Fruit fly (Drosophila melanogaster): ENCODE results near the gene CG15731.
A peak's percentile ranks its signal among the peaks of the same experiment; 100 is the strongest.

Gene CG15731

DNA sequence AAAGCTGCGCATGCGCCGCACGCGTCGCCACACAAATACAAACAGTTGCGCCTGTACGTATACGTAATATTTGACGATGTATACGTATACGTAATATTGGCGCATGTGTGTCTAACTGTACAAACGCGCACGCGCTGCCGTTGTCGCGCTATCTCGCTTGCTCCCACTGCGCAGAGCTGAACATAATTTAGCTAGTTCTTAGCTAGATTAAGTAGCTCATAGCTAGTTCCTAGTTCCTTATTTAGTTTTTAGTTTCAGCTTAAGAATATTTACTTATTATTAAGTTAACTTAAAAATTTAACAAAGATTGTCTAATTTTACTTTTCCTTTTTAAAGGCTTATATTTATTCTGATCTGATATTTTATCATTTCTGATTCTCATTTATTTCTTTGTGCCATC lies 22.7 kb upstream of the CG15731 start (continued):
- no peak for TF ChIP-seq CG9797 (GFP tag; optimal IDR thresholded peaks at IDR 0.05)
- TF ChIP-seq CG9437 (GFP tag; optimal IDR thresholded peaks at IDR 0.05) = peak; percentile 35
- no peak for TF ChIP-seq her (GFP tag; optimal IDR thresholded peaks at IDR 0.05)
- TF ChIP-seq Med (GFP tag) = peak; percentile 69
- TF ChIP-seq toy (GFP tag; IDR thresholded peaks at IDR 0.05) = no peak
- TF ChIP-seq CG3838 (GFP tag; optimal IDR thresholded peaks at IDR 0.05) = no peak
- TF ChIP-seq CG17612 (GFP tag; IDR thresholded peaks at IDR 0.05) = no peak
- peak; percentile 22 for TF ChIP-seq Asciz (GFP tag; optimal IDR thresholded peaks at IDR 0.05)
- peak; percentile 9 for TF ChIP-seq ATbp (GFP tag; optimal IDR thresholded peaks at IDR 0.05)
- TF ChIP-seq Xbp1 (GFP tag; optimal IDR thresholded peaks at IDR 0.05) = peak; percentile 7
- no peak for TF ChIP-seq CG12744 (GFP tag; optimal IDR thresholded peaks at IDR 0.05)
- TF ChIP-seq D (optimal IDR thresholded peaks at IDR 0.05) = no peak
- TF ChIP-seq D (GFP tag; optimal IDR thresholded peaks at IDR 0.05) = no peak
- TF ChIP-seq Eip74EF (GFP tag; optimal IDR thresholded peaks at IDR 0.05) = peak in 1 of 2 experiments; percentile 24
- peak; percentile 30 for TF ChIP-seq HHEX (GFP tag; optimal IDR thresholded peaks at IDR 0.05)
- no peak for TF ChIP-seq gsb (GFP tag; IDR thresholded peaks at IDR 0.05)
- TF ChIP-seq CG32532 (GFP tag; IDR thresholded peaks at IDR 0.05) = peak; percentile 27; the same call in 1 of the 2 replicates
- no peak for TF ChIP-seq Dref (GFP tag; IDR thresholded peaks at IDR 0.05)
- no peak for TF ChIP-seq CG14667 (GFP tag; IDR thresholded peaks at IDR 0.05)
- peak; percentile 16 for TF ChIP-seq CG12299 (tag; optimal IDR thresholded peaks at IDR 0.05)
- TF ChIP-seq CG18599 (GFP tag; optimal IDR thresholded peaks at IDR 0.05) = peak; percentile 34
- no peak for TF ChIP-seq CG15479 (GFP tag; optimal IDR thresholded peaks at IDR 0.05)
- no peak for TF ChIP-seq CG11696 (GFP tag; IDR thresholded peaks at IDR 0.05)
- TF ChIP-seq CG7928 (GFP tag; optimal IDR thresholded peaks at IDR 0.05) = no peak
- peak; percentile 44 for TF ChIP-seq CG13424 (tag; optimal IDR thresholded peaks at IDR 0.05)
- no peak for TF ChIP-seq CG10565 (GFP tag; optimal IDR thresholded peaks at IDR 0.05)
- peak; percentile 64 for TF ChIP-seq CG2678 (tag; optimal IDR thresholded peaks at IDR 0.05)
- TF ChIP-seq lab (GFP tag; optimal IDR thresholded peaks at IDR 0.05) = peak; percentile 20
- TF ChIP-seq CG10543 (GFP tag; optimal IDR thresholded peaks at IDR 0.05) = peak; percentile 22
- peak; percentile 26 for TF ChIP-seq lilli (GFP tag; optimal IDR thresholded peaks at IDR 0.05)
- TF ChIP-seq CG3281 (GFP tag; optimal IDR thresholded peaks at IDR 0.05) = peak; percentile 2
- no peak for TF ChIP-seq CG8089 (GFP tag; optimal IDR thresholded peaks at IDR 0.05)
- peak; percentile 14 for TF ChIP-seq sd (tag; optimal IDR thresholded peaks at IDR 0.05)
- no peak for TF ChIP-seq Lim3 (GFP tag; IDR thresholded peaks at IDR 0.05)
- TF ChIP-seq CG8290 (GFP tag; optimal IDR thresholded peaks at IDR 0.05) = no peak
- peak in 1 of 2 experiments; percentile 14 for TF ChIP-seq CG8290 (tag; optimal IDR thresholded peaks at IDR 0.05)
- no peak for TF ChIP-seq YL-1 (GFP tag; optimal IDR thresholded peaks at IDR 0.05)
- peak; percentile 32 for TF ChIP-seq PHDP (tag; optimal IDR thresholded peaks at IDR 0.05)
- peak; percentile 49 for TF ChIP-seq sug (tag; optimal IDR thresholded peaks at IDR 0.05)
- TF ChIP-seq Stat92E (GFP tag; optimal IDR thresholded peaks at IDR 0.05) = no peak
- no peak for TF ChIP-seq CG3995 (GFP tag; optimal IDR thresholded peaks at IDR 0.05)
- no peak for TF ChIP-seq CG10267 (tag; optimal IDR thresholded peaks at IDR 0.05)
- TF ChIP-seq bsh (GFP tag; optimal IDR thresholded peaks at IDR 0.05) = peak in 1 of 2 experiments; percentile 16
- TF ChIP-seq z (GFP tag; IDR thresholded peaks at IDR 0.05) = no peak
- TF ChIP-seq CG15514 (GFP tag; optimal IDR thresholded peaks at IDR 0.05) = peak; percentile 15
- peak; percentile 22 for TF ChIP-seq unpg (GFP tag; optimal IDR thresholded peaks at IDR 0.05)
- no peak for TF ChIP-seq Dip2 (GFP tag; IDR thresholded peaks at IDR 0.05)
- no peak for TF ChIP-seq cato (GFP tag; optimal IDR thresholded peaks at IDR 0.05; ENCODE audit: borderline replicate concordance)
- TF ChIP-seq Meics (GFP tag; optimal IDR thresholded peaks at IDR 0.05) = peak; percentile 34
- TF ChIP-seq wek (GFP tag; optimal IDR thresholded peaks at IDR 0.05) = no peak
